Fruit fly (Drosophila melanogaster) whole organism, prepupa: Measurements from ENCODE around the gene CG33510.
A peak's percentile ranks its signal among the peaks of the same experiment; 100 is the strongest.

Experiments used
- Blimp-1 ChIP-seq: fragments of 200-800 bp; sonication (Bioruptor generic); optimal IDR thresholded peaks from 3 replicates; lab custom pipeline; 2017; ENCODE audit warnings: missing biosample characterization, missing genetic modification characterization, mild to moderate bottlenecking, moderate library complexity, missing genetic modification reagents
- CG10631 ChIP-seq: fragments of 200-800 bp; sonication (Bioruptor generic); optimal IDR thresholded peaks from 2 replicates; lab custom pipeline; 2016; ENCODE audit warnings: missing biosample characterization, missing genetic modification characterization
- CG10669 ChIP-seq: fragments of 200-800 bp; sonication (Bioruptor generic); optimal IDR thresholded peaks from 3 replicates; lab custom pipeline; 2018; ENCODE audit warnings: missing biosample characterization, mild to moderate bottlenecking, missing genetic modification characterization, moderate library complexity
- CG11294 ChIP-seq: fragments of 200-800 bp; sonication (Bioruptor generic); IDR thresholded peaks from 2 replicates; pipeline ENCODE4 v1.3.6; 2022; ENCODE audit warnings: missing biosample characterization, missing genetic modification characterization
- CG11902 ChIP-seq: fragments of 200-800 bp; sonication (Bioruptor generic); optimal IDR thresholded peaks from 3 replicates; lab custom pipeline; 2016; ENCODE audit warnings: missing biosample characterization, missing genetic modification characterization
- CG15336 ChIP-seq: fragments of 200-800 bp; sonication (Bioruptor generic); IDR thresholded peaks from 2 replicates; pipeline ENCODE4 v1.3.6; 2022; ENCODE audit warnings: missing biosample characterization, missing genetic modification characterization
- CG1621 ChIP-seq: fragments of 200-800 bp; sonication (Bioruptor generic); optimal IDR thresholded peaks from 3 replicates; lab custom pipeline; 2018; ENCODE audit warnings: missing biosample characterization, mild to moderate bottlenecking, missing genetic modification characterization
- CG16779 ChIP-seq: fragments of 200-800 bp; sonication (Bioruptor generic); optimal IDR thresholded peaks from 3 replicates; lab custom pipeline; 2017; ENCODE audit warnings: missing biosample characterization, mild to moderate bottlenecking, missing genetic modification characterization
- CG3032 ChIP-seq: fragments of 200-800 bp; optimal IDR thresholded peaks from 2 replicates; lab custom pipeline; 2019; ENCODE audit warnings: missing biosample characterization, mild to moderate bottlenecking, missing genetic modification characterization, moderate library complexity
- CG31627 ChIP-seq: fragments of 200-800 bp; sonication (Bioruptor generic); optimal IDR thresholded peaks from 3 replicates; lab custom pipeline; 2016; ENCODE audit warnings: missing biosample characterization, missing genetic modification characterization
- CG32006 ChIP-seq: fragments of 200-800 bp; sonication (Bioruptor generic); optimal IDR thresholded peaks from 3 replicates; lab custom pipeline; 2017; ENCODE audit warnings: missing biosample characterization, mild to moderate bottlenecking, missing genetic modification characterization
- CG34406 ChIP-seq: fragments of 200-800 bp; sonication (Bioruptor generic); optimal IDR thresholded peaks from 3 replicates; lab custom pipeline; 2016; ENCODE audit warnings: missing biosample characterization, missing genetic modification characterization
- CG3919 ChIP-seq: fragments of 200-800 bp; sonication (Bioruptor generic); optimal IDR thresholded peaks from 3 replicates; lab custom pipeline; 2016; ENCODE audit warnings: missing biosample characterization, missing genetic modification characterization
- CG4318 ChIP-seq: fragments of 200-800 bp; sonication (Bioruptor generic); optimal IDR thresholded peaks from 3 replicates; lab custom pipeline; 2017; ENCODE audit warnings: missing biosample characterization, mild to moderate bottlenecking, missing genetic modification characterization
- CG6276 ChIP-seq: fragments of 200-800 bp; sonication (Bioruptor generic); optimal IDR thresholded peaks from 2 replicates; lab custom pipeline; 2017; ENCODE audit warnings: missing biosample characterization, mild to moderate bottlenecking, missing genetic modification characterization
- CG6808 ChIP-seq: fragments of 200-800 bp; sonication (Bioruptor generic); optimal IDR thresholded peaks from 3 replicates; lab custom pipeline; 2017; ENCODE audit warnings: missing biosample characterization, missing genetic modification characterization, mild to moderate bottlenecking, moderate library complexity, missing genetic modification reagents
- CG7368 ChIP-seq: fragments of 200-800 bp; sonication (Bioruptor generic); optimal IDR thresholded peaks from 3 replicates; lab custom pipeline; 2016; ENCODE audit warnings: missing biosample characterization, missing genetic modification characterization
- CG8119 ChIP-seq: fragments of 200-800 bp; sonication (Bioruptor generic); IDR thresholded peaks from 3 replicates; pipeline ENCODE4 v1.3.6; 2022; ENCODE audit warnings: missing biosample characterization, missing genetic modification characterization
- CG8319 ChIP-seq: fragments of 200-800 bp; sonication (Bioruptor generic); optimal IDR thresholded peaks from 3 replicates; lab custom pipeline; 2016; ENCODE audit warnings: missing biosample characterization, missing genetic modification characterization
- CG8632 ChIP-seq: fragments of 200-800 bp; sonication (Bioruptor generic); optimal IDR thresholded peaks from 3 replicates; lab custom pipeline; 2016; ENCODE audit warnings: missing biosample characterization, missing genetic modification characterization
- CG9139 ChIP-seq: fragments of 200-800 bp; sonication (Bioruptor generic); optimal IDR thresholded peaks from 3 replicates; lab custom pipeline; 2017; ENCODE audit warnings: missing biosample characterization, mild to moderate bottlenecking, missing genetic modification characterization
- Eip75B ChIP-seq: fragments of 200-800 bp; sonication (Bioruptor generic); optimal IDR thresholded peaks from 3 replicates; lab custom pipeline; 2016; ENCODE audit warnings: missing biosample characterization, missing genetic modification characterization
- Eip78C ChIP-seq: fragments of 200-800 bp; sonication (Bioruptor generic); peaks from one replicate; lab custom pipeline; 2016; ENCODE audit warnings: missing biosample characterization, missing genetic modification characterization
- Ets96B ChIP-seq: fragments of 200-800 bp; optimal IDR thresholded peaks from 2 replicates; lab custom pipeline; 2019; ENCODE audit warnings: missing biosample characterization, mild to moderate bottlenecking, missing genetic modification characterization, moderate library complexity
- Gug ChIP-seq: fragments of 200-800 bp; sonication (Bioruptor generic); IDR thresholded peaks from 2 replicates; pipeline ENCODE4 v1.3.6; 2022; ENCODE audit warnings: missing biosample characterization, missing genetic modification characterization
- Hr38 ChIP-seq: sonication (Bioruptor generic); optimal IDR thresholded peaks from 2 replicates; lab custom pipeline; 2016; ENCODE audit warnings: missing biosample characterization, missing genetic modification characterization
- Hr39 ChIP-seq: fragments of 200-800 bp; sonication (Bioruptor generic); optimal IDR thresholded peaks from 2 replicates; lab custom pipeline; 2016; ENCODE audit warnings: missing biosample characterization, missing genetic modification characterization
- Hr4 ChIP-seq: fragments of 200-800 bp; sonication (Bioruptor generic); optimal IDR thresholded peaks from 3 replicates; lab custom pipeline; 2016; ENCODE audit warnings: missing biosample characterization, missing genetic modification characterization
- Met ChIP-seq: fragments of 200-800 bp; sonication (Bioruptor generic); optimal IDR thresholded peaks from 3 replicates; lab custom pipeline; 2016; ENCODE audit warnings: missing biosample characterization, missing genetic modification characterization
- OdsH ChIP-seq: fragments of 200-800 bp; sonication (Bioruptor generic); optimal IDR thresholded peaks from 3 replicates; lab custom pipeline; 2016; ENCODE audit warnings: missing biosample characterization, missing genetic modification characterization
- Smox ChIP-seq: fragments of 200-800 bp; sonication (Bioruptor generic); optimal IDR thresholded peaks from 3 replicates; lab custom pipeline; 2016; ENCODE audit warnings: missing biosample characterization, missing genetic modification characterization
- Sox15 ChIP-seq: fragments of 200-800 bp; sonication (Bioruptor generic); optimal IDR thresholded peaks from 3 replicates; lab custom pipeline; 2016; ENCODE audit warnings: missing biosample characterization, missing genetic modification characterization
- achi ChIP-seq: fragments of 200-800 bp; sonication (Bioruptor generic); optimal IDR thresholded peaks from 3 replicates; lab custom pipeline; 2016; ENCODE audit warnings: missing biosample characterization, missing genetic modification characterization
- dac ChIP-seq: fragments of 200-800 bp; sonication (Bioruptor generic); optimal IDR thresholded peaks from 2 replicates; lab custom pipeline; 2017; ENCODE audit warnings: missing biosample characterization, mild to moderate bottlenecking, missing genetic modification characterization
- dsx ChIP-seq: fragments of 200-800 bp; optimal IDR thresholded peaks from 3 replicates; lab custom pipeline; 2019; ENCODE audit warnings: missing biosample characterization, mild to moderate bottlenecking, missing genetic modification characterization, moderate library complexity; ENCODE audit not compliant: poor library complexity, severe bottlenecking
- eg ChIP-seq: fragments of 200-800 bp; sonication (Bioruptor generic); IDR thresholded peaks from 3 replicates; pipeline ENCODE4 v1.3.6; 2022; ENCODE audit warnings: missing biosample characterization, missing genetic modification characterization
- esn ChIP-seq: fragments of 200-800 bp; sonication (Bioruptor generic); optimal IDR thresholded peaks from 2 replicates; lab custom pipeline; 2016; ENCODE audit warnings: missing biosample characterization, mild to moderate bottlenecking, missing genetic modification characterization, moderate library complexity
- fd59A ChIP-seq: fragments of 200-800 bp; sonication (Bioruptor generic); optimal IDR thresholded peaks from 2 replicates; lab custom pipeline; 2017; ENCODE audit warnings: missing biosample characterization, mild to moderate bottlenecking, missing genetic modification characterization, missing genetic modification reagents
- fd85E ChIP-seq: fragments of 200-800 bp; sonication (Bioruptor generic); optimal IDR thresholded peaks from 3 replicates; lab custom pipeline; 2016; ENCODE audit warnings: missing biosample characterization, missing genetic modification characterization
- fkh ChIP-seq: fragments of 200-800 bp; sonication (Bioruptor generic); optimal IDR thresholded peaks from 3 replicates; lab custom pipeline; 2017; ENCODE audit warnings: missing biosample characterization, mild to moderate bottlenecking, missing genetic modification characterization, moderate library complexity
- lz ChIP-seq: fragments of 200-800 bp; sonication (Bioruptor generic); optimal IDR thresholded peaks from 3 replicates; lab custom pipeline; 2016; ENCODE audit warnings: missing biosample characterization, missing genetic modification characterization
- net ChIP-seq: fragments of 200-800 bp; sonication (Bioruptor generic); optimal IDR thresholded peaks from 3 replicates; lab custom pipeline; 2016; ENCODE audit warnings: missing biosample characterization, missing genetic modification characterization
- pdm3 ChIP-seq: fragments of 200-800 bp; sonication (Bioruptor generic); optimal IDR thresholded peaks from 3 replicates; lab custom pipeline; 2016; ENCODE audit warnings: missing biosample characterization, missing genetic modification characterization
- salr ChIP-seq, 2 experiments: fragments of 200-800 bp; sonication (Bioruptor generic); optimal IDR thresholded peaks; 3 replicates each; lab custom pipeline; 2016 to 2018; ENCODE audit warnings: missing biosample characterization in 2 of 2, missing genetic modification characterization in 2 of 2, mild to moderate bottlenecking in 1 of 2
- spab ChIP-seq: fragments of 200-800 bp; sonication (Bioruptor generic); optimal IDR thresholded peaks from 2 replicates; lab custom pipeline; 2017; ENCODE audit warnings: missing biosample characterization, mild to moderate bottlenecking, missing genetic modification characterization, missing genetic modification reagents
- ss ChIP-seq, 2 experiments: fragments of 200-800 bp; sonication (Bioruptor generic); optimal IDR thresholded peaks; 2 replicates in 1 of 2; 3 replicates in 1 of 2; lab custom pipeline; 2017 to 2018; ENCODE audit warnings: mild to moderate bottlenecking in 2 of 2, missing biosample characterization in 2 of 2, missing genetic modification characterization in 2 of 2, moderate library complexity in 1 of 2
- svp ChIP-seq: fragments of 200-800 bp; sonication (Bioruptor generic); peaks from one replicate; lab custom pipeline; 2016; ENCODE audit warnings: missing biosample characterization, missing genetic modification characterization

CG33510 gene

DNA sequence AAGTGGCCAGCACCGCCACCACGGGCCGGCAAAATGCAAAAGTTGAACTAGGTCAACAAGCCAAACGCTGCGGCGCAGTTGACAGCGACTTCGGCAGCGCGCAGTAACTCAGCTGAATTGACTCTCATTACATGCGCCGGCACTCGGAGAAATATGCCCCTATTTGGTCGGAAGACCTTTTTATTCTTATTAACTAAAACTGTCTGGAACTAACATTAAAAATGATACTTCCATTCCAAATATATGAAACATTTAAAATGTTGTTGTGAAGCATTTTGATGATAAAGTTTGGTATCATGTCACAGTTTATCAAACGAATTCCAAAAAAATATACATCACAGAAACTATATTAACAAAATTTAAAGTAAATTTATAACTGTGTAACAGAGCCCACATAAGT, 17.0 kb downstream of the CG33510 start:
- peak; percentile 74 for TF ChIP-seq CG32006
- TF ChIP-seq CG11294 (GFP tag; lab: Robert Waterston, UW) = peak; percentile 44; the same call in 1 of the 2 replicates
- no peak for TF ChIP-seq pdm3
- TF ChIP-seq CG6276 (GFP tag; lab: Kevin White, UChicago) = peak; percentile 59
- peak; percentile 50 for TF ChIP-seq Eip78C (GFP tag; lab: Kevin White, UChicago)
- no peak for TF ChIP-seq Blimp-1 (GFP tag; lab: Kevin White, UChicago)
- TF ChIP-seq CG4318 (GFP tag; lab: Kevin White, UChicago) = peak; percentile 11
- TF ChIP-seq CG1621 (tag; lab: Kevin White, UChicago) = no peak
- no peak for TF ChIP-seq CG7368 (GFP tag; lab: Kevin White, UChicago)
- no peak for TF ChIP-seq esn (GFP tag; lab: Kevin White, UChicago)
- no peak for TF ChIP-seq CG3919 (GFP tag; lab: Kevin White, UChicago)
- TF ChIP-seq CG11902 = no peak
- TF ChIP-seq Gug (GFP tag; lab: Robert Waterston, UW) = peak; percentile 35; the same call in 1 of the 2 replicates
- TF ChIP-seq fkh = no peak
- TF ChIP-seq salr (GFP tag; optimal IDR thresholded peaks at IDR 0.05; lab: Kevin White, UChicago) = no peak
- no peak for TF ChIP-seq Ets96B (tag; lab: Kevin White, UChicago)
- no peak for TF ChIP-seq fd85E (GFP tag; lab: Kevin White, UChicago)
- TF ChIP-seq net (GFP tag; lab: Kevin White, UChicago) = no peak
- TF ChIP-seq CG9139 = no peak
- no peak for TF ChIP-seq CG16779 (tag; lab: Kevin White, UChicago)
- no peak for TF ChIP-seq Hr38 (GFP tag; lab: Kevin White, UChicago)
- no peak for TF ChIP-seq Hr39 (GFP tag; lab: Kevin White, UChicago)
- TF ChIP-seq ss (GFP tag; optimal IDR thresholded peaks at IDR 0.05; lab: Kevin White, UChicago) = no peak
- TF ChIP-seq fd59A = no peak
- TF ChIP-seq Met (GFP tag; lab: Kevin White, UChicago) = no peak
- peak; percentile 38; the same call in 1 of the 3 replicates for TF ChIP-seq eg
- no peak for TF ChIP-seq CG8632 (GFP tag; lab: Kevin White, UChicago)
- TF ChIP-seq CG15336 (GFP tag; lab: Robert Waterston, UW) = peak; percentile 53; the same call in 1 of the 2 replicates
- TF ChIP-seq CG31627 = no peak
- peak; percentile 43; the same call in 2 of the 3 replicates for TF ChIP-seq CG8119
- TF ChIP-seq CG10631 (GFP tag; lab: Kevin White, UChicago) = no peak
- TF ChIP-seq Hr4 (GFP tag; lab: Kevin White, UChicago) = peak; percentile 40

DNA sequence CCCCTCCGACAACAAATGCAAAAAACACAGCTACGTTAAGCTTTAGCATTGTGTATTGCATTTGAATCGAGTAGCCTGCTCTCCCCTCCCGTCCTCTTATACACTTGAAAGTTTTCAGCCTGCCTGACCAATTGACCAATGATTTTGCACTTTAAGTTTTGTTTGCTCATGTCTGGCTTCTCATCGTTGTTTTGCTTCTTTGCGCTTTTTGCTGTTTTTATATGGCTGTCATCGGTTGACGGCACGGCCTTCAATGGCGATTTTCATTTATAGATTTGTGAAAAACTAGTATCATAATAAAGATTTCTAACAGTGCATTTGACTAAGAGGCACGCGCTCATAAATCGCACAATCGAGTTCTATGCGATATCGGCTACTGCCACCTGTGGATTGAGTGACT, 18.2 kb downstream of the CG33510 start:
- TF ChIP-seq Met (GFP tag; lab: Kevin White, UChicago) = no peak
- peak; percentile 78 for TF ChIP-seq eg
- peak; percentile 47 for TF ChIP-seq Hr4 (GFP tag; lab: Kevin White, UChicago)
- no peak for TF ChIP-seq CG8632 (GFP tag; lab: Kevin White, UChicago)
- TF ChIP-seq lz = no peak
- no peak for TF ChIP-seq CG34406 (GFP tag; lab: Kevin White, UChicago)
- peak; percentile 19 for TF ChIP-seq svp
- no peak; the same call in 2 of the 3 replicates for TF ChIP-seq CG8119
- no peak for TF ChIP-seq fd85E (GFP tag; lab: Kevin White, UChicago)
- no peak for TF ChIP-seq Ets96B (tag; lab: Kevin White, UChicago)
- TF ChIP-seq CG11902 = no peak
- peak; percentile 45; the same call in 1 of the 2 replicates for TF ChIP-seq CG11294 (GFP tag; lab: Robert Waterston, UW)
- no peak for TF ChIP-seq CG6808 (GFP tag; lab: Kevin White, UChicago)
- no peak for TF ChIP-seq achi (GFP tag; lab: Kevin White, UChicago)
- no peak for TF ChIP-seq Eip75B (GFP tag; lab: Kevin White, UChicago)
- TF ChIP-seq CG7368 (GFP tag; lab: Kevin White, UChicago) = no peak
- TF ChIP-seq Smox (GFP tag; lab: Kevin White, UChicago) = no peak
- no peak for TF ChIP-seq Eip78C (GFP tag; lab: Kevin White, UChicago)
- TF ChIP-seq spab (GFP tag; lab: Kevin White, UChicago) = no peak
- TF ChIP-seq CG1621 (tag; lab: Kevin White, UChicago) = no peak
- peak; percentile 3 for TF ChIP-seq dac (GFP tag; lab: Kevin White, UChicago)
- TF ChIP-seq Hr39 (GFP tag; lab: Kevin White, UChicago) = no peak
- peak; percentile 28; the same call in 1 of the 2 replicates for TF ChIP-seq CG15336 (GFP tag; lab: Robert Waterston, UW)
- no peak for TF ChIP-seq OdsH (GFP tag; lab: Kevin White, UChicago)
- no peak for TF ChIP-seq CG3032 (tag; lab: Kevin White, UChicago)
- TF ChIP-seq CG3919 (GFP tag; lab: Kevin White, UChicago) = peak; percentile 2
- no peak for TF ChIP-seq CG10631 (GFP tag; lab: Kevin White, UChicago)
- no peak for TF ChIP-seq CG10669 (GFP tag; lab: Kevin White, UChicago)
- TF ChIP-seq Hr38 (GFP tag; lab: Kevin White, UChicago) = no peak
- no peak for TF ChIP-seq Blimp-1 (GFP tag; lab: Kevin White, UChicago)
- no peak for TF ChIP-seq salr (GFP tag; optimal IDR thresholded peaks at IDR 0.05; lab: Kevin White, UChicago)
- TF ChIP-seq CG8319 (GFP tag; lab: Kevin White, UChicago) = no peak
- no peak for TF ChIP-seq dsx (GFP tag; lab: Kevin White, UChicago)
- no peak for TF ChIP-seq CG16779 (tag; lab: Kevin White, UChicago)
- no peak for TF ChIP-seq Sox15 (GFP tag; lab: Kevin White, UChicago)
